Worm (Caenorhabditis elegans): Measurements from ENCODE around the gene unc-84.

DNA sequence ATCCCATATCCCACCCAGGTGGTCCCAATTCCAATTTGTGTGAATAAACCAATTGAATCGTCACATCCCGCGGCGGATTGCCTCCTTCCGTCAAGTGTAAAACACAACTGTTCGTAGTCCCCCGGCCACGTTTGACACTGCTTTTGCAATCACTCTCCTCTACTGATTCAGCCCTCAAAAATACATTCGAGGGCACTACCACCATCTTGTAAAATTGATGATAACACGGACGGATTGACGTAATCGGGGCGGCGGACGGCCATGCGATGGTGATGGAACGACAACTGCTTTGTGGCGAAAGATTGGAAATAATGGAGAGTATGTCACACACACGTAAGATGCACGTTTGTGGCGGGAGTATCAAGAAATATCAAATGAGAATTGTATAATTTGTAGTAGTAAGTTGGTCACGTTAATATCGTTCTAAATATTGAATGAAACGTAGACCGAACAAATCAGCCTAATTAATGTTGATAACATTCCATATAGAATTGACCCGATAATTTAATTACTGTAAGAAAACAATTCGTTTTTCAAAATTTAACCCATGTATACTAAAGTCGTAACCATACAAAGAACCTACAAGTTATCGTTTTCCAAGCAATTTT lies 53.9 kb downstream of the unc-84 start:
- TF ChIP-seq dao-5 (tag; optimal IDR thresholded peaks at IDR 0.05): no peak
- TF ChIP-seq W03F9.2 (tag; optimal IDR thresholded peaks at IDR 0.05): no peak

All from whole organism, L4/young adult.